Worm (Caenorhabditis elegans) whole organism, young adult: ENCODE data around the gene ZC250.4.

Source experiments
- C06A6.2 ChIP-seq: fragments of 200-800 bp; sonication (Bioruptor generic); conservative IDR thresholded peaks from 2 replicates; pipeline ENCODE4 v1.3.6; 2022; ENCODE audit warnings: missing genetic modification characterization, missing compliant biosample characterization
- F22D6.2 ChIP-seq: sonication (generic microtip); optimal IDR thresholded peaks from 2 replicates; lab custom pipeline; 2016; ENCODE audit warnings: mild to moderate bottlenecking, missing genetic modification characterization, missing compliant biosample characterization
- F49E8.2 ChIP-seq: sonication (generic microtip); optimal IDR thresholded peaks from 3 replicates; lab custom pipeline; 2017; ENCODE audit warnings: missing genetic modification characterization, mild to moderate bottlenecking, missing compliant biosample characterization, antibody characterized with exemption, moderate library complexity; ENCODE audit not compliant: insufficient read depth
- F57C9.4 ChIP-seq: sonication (generic microtip); optimal IDR thresholded peaks from 2 replicates; lab custom pipeline; 2017; ENCODE audit warnings: mild to moderate bottlenecking, missing genetic modification characterization, missing compliant biosample characterization
- K12H6.12 ChIP-seq: fragments of 200-800 bp; sonication (Bioruptor generic); optimal IDR thresholded peaks from 2 replicates; lab custom pipeline; 2018; ENCODE audit warnings: mild to moderate bottlenecking, missing genetic modification characterization, missing compliant biosample characterization
- Y95B8A.8 ChIP-seq: fragments of 200-800 bp; sonication (Bioruptor generic); IDR thresholded peaks from 2 replicates; pipeline ENCODE4 v1.3.6; 2022; ENCODE audit warnings: missing genetic modification reagents, missing genetic modification characterization, missing compliant biosample characterization
- akir-1 ChIP-seq: fragments of 200-800 bp; sonication (Bioruptor generic); optimal IDR thresholded peaks from 2 replicates; lab custom pipeline; 2018; ENCODE audit warnings: mild to moderate bottlenecking, missing genetic modification characterization, moderate library complexity, missing compliant biosample characterization
- ama-1 ChIP-seq, 3 experiments: fragments of 150-350 bp in 1 of 3; sonication (generic microtip) in 2 of 3; optimal IDR thresholded peaks; 2 replicates each; lab custom pipeline; 2014 to 2018; ENCODE audit warnings: missing biosample characterization in 2 of 3, missing genetic modification characterization in 2 of 3, missing genetic modification reagents in 2 of 3
- athp-1 ChIP-seq: sonication (generic microtip); optimal IDR thresholded peaks from 2 replicates; lab custom pipeline; 2017; ENCODE audit warnings: mild to moderate bottlenecking, missing genetic modification characterization, missing compliant biosample characterization
- attf-3 ChIP-seq: fragments of 200-800 bp; sonication (Bioruptor generic); conservative IDR thresholded peaks from 2 replicates; pipeline ENCODE4 v1.3.6; 2022; ENCODE audit warnings: missing genetic modification reagents, missing genetic modification characterization, missing compliant biosample characterization
- attf-6 ChIP-seq: fragments of 200-800 bp; sonication (Bioruptor generic); IDR thresholded peaks from 2 replicates; pipeline ENCODE4 v1.3.6; 2022; ENCODE audit warnings: missing genetic modification reagents, missing genetic modification characterization, missing compliant biosample characterization
- bed-1 ChIP-seq: fragments of 200-800 bp; sonication (Bioruptor generic); IDR thresholded peaks from 2 replicates; pipeline ENCODE4 v1.3.6; 2022; ENCODE audit warnings: missing genetic modification reagents, missing genetic modification characterization, missing compliant biosample characterization
- chd-7 ChIP-seq: sonication (generic microtip); optimal IDR thresholded peaks from 2 replicates; lab custom pipeline; 2016; ENCODE audit warnings: mild to moderate bottlenecking, missing genetic modification characterization, moderate library complexity, missing compliant biosample characterization
- die-1 ChIP-seq: sonication (generic microtip); optimal IDR thresholded peaks from 2 replicates; lab custom pipeline; 2016; ENCODE audit warnings: missing genotype, mild to moderate bottlenecking, missing genetic modification characterization, missing compliant biosample characterization
- dox-1 ChIP-seq: fragments of 200-800 bp; sonication (Bioruptor generic); IDR thresholded peaks from 2 replicates; pipeline ENCODE4 v1.3.6; 2022; ENCODE audit warnings: missing genetic modification reagents, missing genetic modification characterization, missing compliant biosample characterization
- ets-4 ChIP-seq: fragments of 200-800 bp; sonication (Bioruptor generic); optimal IDR thresholded peaks from 2 replicates; lab custom pipeline; 2018; ENCODE audit warnings: mild to moderate bottlenecking, missing genetic modification characterization, missing compliant biosample characterization
- gei-17 ChIP-seq: fragments of 200-800 bp; sonication (Bioruptor generic); optimal IDR thresholded peaks from 2 replicates; lab custom pipeline; 2018; ENCODE audit warnings: mild to moderate bottlenecking, missing genetic modification characterization, missing compliant biosample characterization
- him-1 ChIP-seq: sonication (generic microtip); optimal IDR thresholded peaks from 2 replicates; lab custom pipeline; 2016; ENCODE audit warnings: missing genotype, missing genetic modification reagents, missing genetic modification characterization, missing compliant biosample characterization
- hlh-12 ChIP-seq: sonication (generic microtip); optimal IDR thresholded peaks from 2 replicates; lab custom pipeline; 2016; ENCODE audit warnings: missing genetic modification characterization, missing compliant biosample characterization
- hrde-1 ChIP-seq: sonication (generic microtip); optimal IDR thresholded peaks from 2 replicates; lab custom pipeline; 2016; ENCODE audit warnings: missing genetic modification characterization, mild to moderate bottlenecking, missing compliant biosample characterization, moderate library complexity, missing genotype, missing genetic modification reagents, borderline replicate concordance
- hsf-1 ChIP-seq: fragments of 200-800 bp; sonication (Bioruptor generic); IDR thresholded peaks from 2 replicates; pipeline ENCODE4 v1.3.6; 2022; ENCODE audit warnings: missing genetic modification reagents, missing genetic modification characterization, missing compliant biosample characterization
- let-526 ChIP-seq: fragments of 200-800 bp; sonication (Bioruptor generic); IDR thresholded peaks from 2 replicates; pipeline ENCODE4 v1.3.6; 2022; ENCODE audit warnings: missing genetic modification reagents, missing genetic modification characterization, missing compliant biosample characterization
- lin-40 ChIP-seq: sonication (generic microtip); optimal IDR thresholded peaks from 2 replicates; lab custom pipeline; 2016; ENCODE audit warnings: missing genetic modification characterization, mild to moderate bottlenecking, missing compliant biosample characterization, missing genotype, missing genetic modification reagents
- lin-54 ChIP-seq: fragments of 200-800 bp; sonication (Bioruptor generic); optimal IDR thresholded peaks from 2 replicates; lab custom pipeline; 2018; ENCODE audit warnings: mild to moderate bottlenecking, missing genetic modification characterization, missing compliant biosample characterization
- madf-3 ChIP-seq: fragments of 200-800 bp; sonication (Bioruptor generic); IDR thresholded peaks from 2 replicates; pipeline ENCODE4 v1.3.6; 2022; ENCODE audit warnings: missing genetic modification reagents, missing genetic modification characterization, missing compliant biosample characterization
- madf-6 ChIP-seq: fragments of 200-800 bp; sonication (Bioruptor generic); IDR thresholded peaks from 2 replicates; pipeline ENCODE4 v1.3.6; 2022; ENCODE audit warnings: missing genetic modification reagents, missing genetic modification characterization, missing compliant biosample characterization
- mcd-1 ChIP-seq: fragments of 200-800 bp; sonication (Bioruptor generic); IDR thresholded peaks from 2 replicates; pipeline ENCODE4 v1.3.6; 2022; ENCODE audit warnings: missing genetic modification reagents, missing genetic modification characterization, missing compliant biosample characterization
- mes-4 ChIP-seq: sonication (generic microtip); optimal IDR thresholded peaks from 2 replicates; lab custom pipeline; 2016; ENCODE audit warnings: missing genotype, missing genetic modification characterization, missing compliant biosample characterization
- nfyb-1 ChIP-seq: fragments of 200-800 bp; sonication (Bioruptor generic); IDR thresholded peaks from 2 replicates; pipeline ENCODE4 v1.3.6; 2022; ENCODE audit warnings: missing genetic modification reagents, missing genetic modification characterization, missing compliant biosample characterization
- nhr-80 ChIP-seq: sonication (generic microtip); optimal IDR thresholded peaks from 2 replicates; lab custom pipeline; 2016; ENCODE audit warnings: missing genetic modification characterization, missing compliant biosample characterization
- nhr-90 ChIP-seq: sonication (generic microtip); optimal IDR thresholded peaks from 2 replicates; lab custom pipeline; 2016; ENCODE audit warnings: missing genotype, mild to moderate bottlenecking, missing genetic modification characterization, missing compliant biosample characterization
- rpc-1 ChIP-seq, 2 experiments: fragments of 150-350 bp in 1 of 2; sonication (generic microtip) in 1 of 2; optimal IDR thresholded peaks; 2 replicates each; lab custom pipeline; 2014 to 2018; ENCODE audit warnings: missing biosample characterization in 1 of 2, missing genetic modification characterization in 1 of 2, missing genetic modification reagents in 1 of 2, missing genotype in 1 of 2
- somi-1 ChIP-seq: fragments of 200-800 bp; sonication (Bioruptor generic); optimal IDR thresholded peaks from 2 replicates; lab custom pipeline; 2018; ENCODE audit warnings: mild to moderate bottlenecking, missing genetic modification characterization, missing compliant biosample characterization
- sptf-2 ChIP-seq: fragments of 200-800 bp; sonication (Bioruptor generic); optimal IDR thresholded peaks from 2 replicates; lab custom pipeline; 2018; ENCODE audit warnings: mild to moderate bottlenecking, missing genetic modification characterization, missing compliant biosample characterization
- tbp1 ChIP-seq: fragments of 200-800 bp; sonication (Bioruptor generic); optimal IDR thresholded peaks from 2 replicates; lab custom pipeline; 2018; ENCODE audit warnings: mild to moderate bottlenecking, missing genetic modification characterization, missing compliant biosample characterization
- ztf-26 ChIP-seq: sonication (generic microtip); optimal IDR thresholded peaks from 2 replicates; lab custom pipeline; 2017; ENCODE audit warnings: missing genetic modification characterization, missing compliant biosample characterization
- ztf-6 ChIP-seq: fragments of 200-800 bp; sonication (Bioruptor generic); IDR thresholded peaks from 2 replicates; pipeline ENCODE4 v1.3.6; 2022; ENCODE audit warnings: missing genetic modification reagents, missing genetic modification characterization, missing compliant biosample characterization

The ZC250.4 gene

DNA sequence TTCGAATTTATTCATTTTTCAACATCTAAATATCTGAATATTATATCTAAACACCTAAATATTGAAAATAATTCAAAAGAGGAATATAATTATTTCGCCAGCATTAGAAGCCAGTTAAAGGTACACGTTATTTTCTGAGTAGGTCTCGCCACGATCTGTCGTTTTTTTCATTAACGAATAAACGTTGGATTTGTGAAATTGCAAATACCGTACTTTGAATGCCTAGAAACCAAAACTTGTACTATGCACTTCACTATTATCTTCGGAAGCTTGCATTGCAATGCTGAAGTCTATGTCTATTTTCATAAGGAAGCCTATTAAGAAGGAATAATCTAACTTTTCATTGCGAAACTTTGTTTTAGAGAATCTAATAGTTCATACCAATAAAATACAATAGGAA, 40.4 kb downstream of the ZC250.4 start:
- peak; percentile 57 for TF ChIP-seq hrde-1 (tag; lab: Kevin White, UChicago)
- 0 out of 2 replicates have a peak, but pooled peaks have one; percentile 9 for TF ChIP-seq hsf-1
- no peak for TF ChIP-seq ztf-6 (GFP tag; lab: Robert Waterston, UW)
- no peak for TF ChIP-seq gei-17 (GFP tag; lab: Kevin White, UChicago)
- no peak for TF ChIP-seq ztf-26
- peak; percentile 38 for TF ChIP-seq F49E8.2 (tag; lab: Kevin White, UChicago)
- TF ChIP-seq rpc-1 (optimal IDR thresholded peaks at IDR 0.05; lab: Kevin White, UChicago), result no peak
- TF ChIP-seq rpc-1 (tag; optimal IDR thresholded peaks at IDR 0.05; lab: Kevin White, UChicago), result no peak
- peak; percentile 45; the same call in 1 of the 2 replicates for TF ChIP-seq madf-6
- no peak for TF ChIP-seq hlh-12
- no peak for TF ChIP-seq ama-1 (optimal IDR thresholded peaks at IDR 0.05; lab: Kevin White, UChicago)
- TF ChIP-seq ama-1 (GFP tag; optimal IDR thresholded peaks at IDR 0.05; lab: Kevin White, UChicago), result peak in 1 of 2 experiments; percentile 11
- peak; percentile 61 for TF ChIP-seq him-1 (tag; lab: Kevin White, UChicago)
- TF ChIP-seq dox-1 (GFP tag; lab: Robert Waterston, UW), result no peak

DNA sequence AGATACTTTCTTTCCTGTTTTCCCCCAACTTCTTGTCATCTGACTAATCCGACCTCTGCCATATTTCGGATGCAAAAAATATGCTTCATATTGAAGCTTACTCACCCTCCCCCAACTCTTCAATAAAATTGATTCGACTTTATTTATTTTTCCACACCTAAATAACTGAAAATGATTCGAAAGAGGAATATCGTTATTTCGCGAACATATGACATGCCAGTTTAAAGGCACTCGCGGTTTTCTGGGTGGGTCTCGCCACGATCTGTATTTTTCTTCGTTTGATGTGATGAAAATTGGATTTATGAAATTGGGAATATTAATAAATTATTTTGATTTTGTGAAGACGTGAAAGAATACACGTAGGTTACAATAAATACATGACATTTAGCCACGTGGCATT, 41.3 kb downstream of the ZC250.4 start, which contains the start of gene F44E7.3:
F44E7.3 (plus strand) TSS at position 319 of the 400 bp plus-strand sequence.
- TF ChIP-seq Y95B8A.8 (GFP tag; lab: Robert Waterston, UW) (no peak), madf-3 (GFP tag; lab: Robert Waterston, UW) (0 out of 2 replicates have a peak, but pooled peaks have one; percentile 24), ama-1 (optimal IDR thresholded peaks at IDR 0.05; lab: Kevin White, UChicago) (peak; percentile 27), ama-1 (GFP tag; optimal IDR thresholded peaks at IDR 0.05; lab: Kevin White, UChicago) (no peak)

DNA sequence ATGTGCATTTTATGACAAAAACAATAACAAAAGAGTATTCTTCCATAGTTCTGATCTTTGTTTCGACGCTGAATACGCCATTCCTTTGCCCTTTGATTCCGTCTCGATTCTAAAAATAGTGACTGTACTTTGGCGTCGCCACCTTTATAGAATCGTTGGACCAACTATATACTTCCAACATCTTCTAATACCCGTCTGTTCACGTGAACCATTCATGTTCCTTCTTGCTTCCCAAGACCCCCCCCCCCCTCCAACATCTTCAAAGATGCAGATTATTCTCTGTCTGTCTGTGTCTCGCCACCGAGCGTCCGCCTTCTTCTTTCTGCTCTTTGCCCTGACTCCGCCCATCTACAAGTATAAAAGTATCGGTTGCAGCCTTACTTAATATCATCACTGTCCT, 42.9 kb downstream of the ZC250.4 start:
- no peak for TF ChIP-seq madf-3 (GFP tag; lab: Robert Waterston, UW)
- no peak for TF ChIP-seq nhr-90 (tag; lab: Kevin White, UChicago)
- no peak for TF ChIP-seq attf-6 (GFP tag; lab: Robert Waterston, UW)
- TF ChIP-seq lin-54, result no peak

DNA sequence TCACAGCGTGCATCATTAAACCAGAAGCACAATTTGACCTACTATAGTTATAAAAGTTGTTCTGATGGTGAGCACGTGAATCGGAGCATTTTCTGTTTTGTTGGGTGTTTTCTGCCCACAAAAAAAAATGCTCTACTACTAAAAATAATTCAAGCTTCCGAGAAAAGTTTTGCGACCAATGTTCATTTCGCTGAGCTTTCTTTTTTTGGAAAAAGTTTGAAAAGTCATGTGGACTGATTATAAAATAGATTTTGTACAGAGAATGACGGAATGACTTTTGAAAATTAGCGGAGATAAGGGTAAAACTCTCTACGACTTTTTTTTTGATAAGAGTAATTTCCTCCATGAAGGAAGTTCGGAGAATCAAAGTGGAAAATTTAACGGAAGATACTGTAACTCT, 43.4 kb downstream of the ZC250.4 start:
- TF ChIP-seq F57C9.4 (tag; lab: Kevin White, UChicago) (no peak), nhr-80 (peak; percentile 44)

DNA sequence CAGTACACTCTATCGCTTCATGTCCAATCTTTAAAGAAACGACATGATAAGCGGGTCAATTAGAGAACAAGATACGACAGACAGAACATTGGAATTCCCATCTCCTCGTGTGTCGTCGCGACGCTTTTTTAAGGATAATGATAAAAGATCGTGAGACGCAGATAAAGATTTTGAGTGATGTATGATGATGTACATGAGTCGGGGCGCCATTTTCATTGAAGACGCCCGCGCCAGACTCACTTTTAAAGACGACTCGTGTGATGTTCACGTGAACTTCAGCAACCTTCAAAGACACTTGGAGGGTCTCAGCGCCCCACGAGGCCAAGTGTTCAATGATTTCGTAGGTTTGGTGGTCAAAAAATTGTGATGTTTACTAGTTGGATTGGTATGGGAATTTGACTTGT, 44.6 kb downstream of the ZC250.4 start:
- TF ChIP-seq bed-1 (GFP tag; lab: Robert Waterston, UW) (no peak), nfyb-1 (GFP tag; lab: Robert Waterston, UW) (peak; percentile 65), attf-3 (GFP tag; lab: Robert Waterston, UW) (no peak), F22D6.2 (tag; lab: Kevin White, UChicago) (peak; percentile 64), madf-3 (GFP tag; lab: Robert Waterston, UW) (0 out of 2 replicates have a peak, but pooled peaks have one; percentile 33), akir-1 (GFP tag; lab: Kevin White, UChicago) (no peak), ztf-26 (peak; percentile 56), ztf-6 (GFP tag; lab: Robert Waterston, UW) (no peak), tbp1 (GFP tag; lab: Kevin White, UChicago) (peak; percentile 15), C06A6.2 (GFP tag; lab: Robert Waterston, UW) (peak; percentile 37; the same call in 1 of the 2 replicates), ets-4 (GFP tag; lab: Kevin White, UChicago) (no peak), let-526 (GFP tag; lab: Robert Waterston, UW) (no peak), athp-1 (tag; lab: Kevin White, UChicago) (no peak), chd-7 (peak; percentile 42), nhr-80 (peak; percentile 77), somi-1 (GFP tag; lab: Kevin White, UChicago) (peak; percentile 89), die-1 (peak; percentile 26), mes-4 (tag; lab: Kevin White, UChicago) (no peak), K12H6.12 (peak; percentile 18), mcd-1 (GFP tag; lab: Robert Waterston, UW) (peak; percentile 42), lin-40 (tag; lab: Kevin White, UChicago) (peak; percentile 82), sptf-2 (GFP tag; lab: Kevin White, UChicago) (no peak)
- TF ChIP-seq, all 124 proteins: peak for 13
